Fruit fly (Drosophila melanogaster) whole organism, prepupa: Measurements from ENCODE around the gene Rad60.
A peak's percentile ranks its signal among the peaks of the same experiment; 100 is the strongest.

Source experiments
- CG11762 ChIP-seq: fragments of 200-800 bp; sonication (Bioruptor generic); optimal IDR thresholded peaks from 3 replicates; lab custom pipeline; 2016; ENCODE audit warnings: missing biosample characterization, missing genetic modification characterization; ENCODE audit not compliant: insufficient read depth
- CG32006 ChIP-seq: fragments of 200-800 bp; sonication (Bioruptor generic); optimal IDR thresholded peaks from 3 replicates; lab custom pipeline; 2017; ENCODE audit warnings: missing biosample characterization, mild to moderate bottlenecking, missing genetic modification characterization
- CG6854 ChIP-seq: fragments of 200-800 bp; sonication (Bioruptor generic); optimal IDR thresholded peaks from 2 replicates; lab custom pipeline; 2017; ENCODE audit warnings: missing biosample characterization, mild to moderate bottlenecking, missing genetic modification characterization
- Gug ChIP-seq: fragments of 200-800 bp; sonication (Bioruptor generic); IDR thresholded peaks from 2 replicates; pipeline ENCODE4 v1.3.6; 2022; ENCODE audit warnings: missing biosample characterization, missing genetic modification characterization
- achi ChIP-seq: fragments of 200-800 bp; sonication (Bioruptor generic); optimal IDR thresholded peaks from 3 replicates; lab custom pipeline; 2016; ENCODE audit warnings: missing biosample characterization, missing genetic modification characterization
- acj6 ChIP-seq: fragments of 200-800 bp; sonication (Bioruptor generic); optimal IDR thresholded peaks from 3 replicates; lab custom pipeline; 2016; ENCODE audit warnings: missing biosample characterization, missing genetic modification characterization
- dsx ChIP-seq: fragments of 200-800 bp; optimal IDR thresholded peaks from 3 replicates; lab custom pipeline; 2019; ENCODE audit warnings: missing biosample characterization, mild to moderate bottlenecking, missing genetic modification characterization, moderate library complexity; ENCODE audit not compliant: poor library complexity, severe bottlenecking

dm6 chr3R:23257986-23258427 is 6.7 kb upstream of the Rad60 start, which contains the start of the genes wda and Pex11c:
- TF ChIP-seq Gug (GFP tag; lab: Robert Waterston, UW) (no peak; the same call in none of the 2 replicates), achi (GFP tag; lab: Kevin White, UChicago) (peak; percentile 86), CG6854 (GFP tag; lab: Kevin White, UChicago) (no peak), CG11762 (GFP tag; lab: Kevin White, UChicago) (peak; percentile 27), CG32006 (GFP tag; lab: Kevin White, UChicago) (peak; percentile 86), acj6 (GFP tag; lab: Kevin White, UChicago) (peak; percentile 85), dsx (GFP tag; lab: Kevin White, UChicago) (peak; percentile 78)
